Worm (Caenorhabditis elegans) whole organism, late embryonic: ENCODE data around the gene Y49F6C.6.

ENCODE experiments used
- C08G9.2 ChIP-seq: sonication (generic microtip); optimal IDR thresholded peaks from 2 replicates; lab custom pipeline; 2016; ENCODE audit warnings: mild to moderate bottlenecking, missing genetic modification characterization, moderate library complexity, missing compliant biosample characterization
- C38D4.7 ChIP-seq: fragments of 200-800 bp; sonication (Bioruptor generic); optimal IDR thresholded peaks from 2 replicates; lab custom pipeline; 2018; ENCODE audit warnings: mild to moderate bottlenecking, missing genetic modification characterization, moderate library complexity, missing compliant biosample characterization
- F13H6.1 ChIP-seq: sonication (generic microtip); optimal IDR thresholded peaks from 2 replicates; lab custom pipeline; 2016; ENCODE audit warnings: missing genetic modification characterization, missing compliant biosample characterization
- T23F11.4 ChIP-seq: fragments of 200-800 bp; sonication (Bioruptor generic); optimal IDR thresholded peaks from 2 replicates; lab custom pipeline; 2018; ENCODE audit warnings: mild to moderate bottlenecking, missing genetic modification characterization, missing compliant biosample characterization
- Y22D7AL.16 ChIP-seq: sonication (generic microtip); optimal IDR thresholded peaks from 2 replicates; lab custom pipeline; 2016; ENCODE audit warnings: missing genetic modification characterization, missing compliant biosample characterization
- ama-1 ChIP-seq: fragments of 150-350 bp; optimal IDR thresholded peaks from 2 replicates; lab custom pipeline; 2014
- ceh-14 ChIP-seq: sonication (generic microtip); optimal IDR thresholded peaks from 2 replicates; lab custom pipeline; 2016; ENCODE audit warnings: missing genotype, missing genetic modification characterization, missing compliant biosample characterization
- ceh-18 ChIP-seq: sonication (generic microtip); optimal IDR thresholded peaks from 2 replicates; lab custom pipeline; 2016; ENCODE audit warnings: missing genetic modification characterization, missing compliant biosample characterization
- ceh-19 ChIP-seq: fragments of 200-800 bp; sonication (Bioruptor generic); optimal IDR thresholded peaks from 2 replicates; lab custom pipeline; 2018; ENCODE audit warnings: mild to moderate bottlenecking, missing genetic modification characterization, missing compliant biosample characterization
- ceh-2 ChIP-seq: sonication (generic microtip); optimal IDR thresholded peaks from 2 replicates; lab custom pipeline; 2016; ENCODE audit warnings: missing genotype, missing genetic modification characterization, missing compliant biosample characterization
- ceh-22 ChIP-seq: sonication (generic microtip); optimal IDR thresholded peaks from 2 replicates; lab custom pipeline; 2017; ENCODE audit warnings: missing biosample characterization, missing genetic modification characterization
- ceh-24 ChIP-seq: sonication (generic microtip); optimal IDR thresholded peaks from 2 replicates; lab custom pipeline; 2016; ENCODE audit warnings: mild to moderate bottlenecking, missing genetic modification characterization, missing compliant biosample characterization
- ceh-31 ChIP-seq: sonication (generic microtip); optimal IDR thresholded peaks from 2 replicates; lab custom pipeline; 2016; ENCODE audit warnings: missing genetic modification characterization, missing compliant biosample characterization
- ceh-34 ChIP-seq: sonication (generic microtip); optimal IDR thresholded peaks from 2 replicates; lab custom pipeline; 2016; ENCODE audit warnings: mild to moderate bottlenecking, missing genetic modification characterization, missing compliant biosample characterization
- che-1 ChIP-seq: sonication (generic microtip); optimal IDR thresholded peaks from 2 replicates; lab custom pipeline; 2016; ENCODE audit warnings: mild to moderate bottlenecking, missing genetic modification characterization, missing compliant biosample characterization
- elt-2 ChIP-seq: sonication (generic microtip); optimal IDR thresholded peaks from 2 replicates; lab custom pipeline; 2016; ENCODE audit warnings: missing genetic modification reagents, missing genetic modification characterization, missing compliant biosample characterization
- ets-4 ChIP-seq: sonication (generic microtip); optimal IDR thresholded peaks from 2 replicates; lab custom pipeline; 2016; ENCODE audit warnings: missing genetic modification characterization, missing compliant biosample characterization
- eyg-1 ChIP-seq: sonication (generic microtip); optimal IDR thresholded peaks from 2 replicates; lab custom pipeline; 2016; ENCODE audit warnings: missing genotype, missing genetic modification characterization, missing compliant biosample characterization
- fkh-6 ChIP-seq: sonication (generic microtip); optimal IDR thresholded peaks from 2 replicates; lab custom pipeline; 2016; ENCODE audit warnings: missing genetic modification characterization, missing compliant biosample characterization
- hlh-13 ChIP-seq: fragments of 200-800 bp; sonication (Bioruptor generic); optimal IDR thresholded peaks from 2 replicates; lab custom pipeline; 2018; ENCODE audit warnings: mild to moderate bottlenecking, missing genetic modification characterization, missing compliant biosample characterization
- hlh-6 ChIP-seq: sonication (generic microtip); optimal IDR thresholded peaks from 2 replicates; lab custom pipeline; 2016; ENCODE audit warnings: missing genotype, missing genetic modification characterization, missing compliant biosample characterization
- lin-11 ChIP-seq: fragments of 200-800 bp; sonication (Bioruptor generic); optimal IDR thresholded peaks from 2 replicates; lab custom pipeline; 2018; ENCODE audit warnings: mild to moderate bottlenecking, missing genetic modification characterization, missing compliant biosample characterization
- mec-3 ChIP-seq: sonication (generic microtip); optimal IDR thresholded peaks from 2 replicates; lab custom pipeline; 2016; ENCODE audit warnings: borderline replicate concordance, missing genetic modification characterization, missing compliant biosample characterization
- nfya-1 ChIP-seq: sonication (generic microtip); optimal IDR thresholded peaks from 2 replicates; lab custom pipeline; 2017; ENCODE audit warnings: missing genetic modification characterization, mild to moderate bottlenecking, missing compliant biosample characterization, antibody characterized with exemption, moderate library complexity
- nhr-232 ChIP-seq: sonication (generic microtip); optimal IDR thresholded peaks from 2 replicates; lab custom pipeline; 2016; ENCODE audit warnings: missing genetic modification characterization, missing compliant biosample characterization
- npax-4 ChIP-seq: sonication (generic microtip); optimal IDR thresholded peaks from 2 replicates; lab custom pipeline; 2016; ENCODE audit warnings: missing genetic modification characterization, missing compliant biosample characterization
- odd-2 ChIP-seq: sonication (generic microtip); optimal IDR thresholded peaks from 2 replicates; lab custom pipeline; 2017; ENCODE audit warnings: antibody characterized with exemption, mild to moderate bottlenecking, missing genetic modification characterization, missing compliant biosample characterization
- pax-1 ChIP-seq: fragments of 150-350 bp; optimal IDR thresholded peaks from 2 replicates; lab custom pipeline; 2014; ENCODE audit warnings: missing biosample characterization, missing genetic modification characterization
- pha-2 ChIP-seq: sonication (generic microtip); optimal IDR thresholded peaks from 2 replicates; lab custom pipeline; 2017; ENCODE audit warnings: mild to moderate bottlenecking, missing genetic modification characterization, missing compliant biosample characterization
- pha-4 ChIP-seq: fragments of 150-350 bp; optimal IDR thresholded peaks from 2 replicates; lab custom pipeline; 2018; ENCODE audit warnings: missing biosample characterization, missing genetic modification reagents, missing genetic modification characterization
- pros-1 ChIP-seq: fragments of 150-350 bp; optimal IDR thresholded peaks from 2 replicates; lab custom pipeline; 2014; ENCODE audit warnings: missing biosample characterization, missing genetic modification reagents, missing genetic modification characterization
- ref-2 ChIP-seq: sonication (generic microtip); optimal IDR thresholded peaks from 2 replicates; lab custom pipeline; 2016; ENCODE audit warnings: missing genetic modification characterization, missing compliant biosample characterization
- rnt-1 ChIP-seq: sonication (generic microtip); optimal IDR thresholded peaks from 2 replicates; lab custom pipeline; 2016; ENCODE audit warnings: missing genetic modification characterization, missing compliant biosample characterization
- sdc-2 ChIP-seq: sonication (generic microtip); optimal IDR thresholded peaks from 2 replicates; lab custom pipeline; 2016; ENCODE audit warnings: missing genotype, missing genetic modification characterization, missing compliant biosample characterization
- sox-4 ChIP-seq: sonication (generic microtip); optimal IDR thresholded peaks from 2 replicates; lab custom pipeline; 2017; ENCODE audit warnings: mild to moderate bottlenecking, missing genetic modification characterization, inconsistent platforms, missing compliant biosample characterization
- syd-9 ChIP-seq: sonication (generic microtip); optimal IDR thresholded peaks from 2 replicates; lab custom pipeline; 2016; ENCODE audit warnings: mild to moderate bottlenecking, missing genetic modification characterization, moderate library complexity, missing compliant biosample characterization
- tbx-2 ChIP-seq: sonication (generic microtip); optimal IDR thresholded peaks from 2 replicates; lab custom pipeline; 2016; ENCODE audit warnings: missing genetic modification characterization, missing compliant biosample characterization
- tbx-7 ChIP-seq: sonication (generic microtip); optimal IDR thresholded peaks from 2 replicates; lab custom pipeline; 2016; ENCODE audit warnings: missing genotype, missing genetic modification characterization, missing compliant biosample characterization
- unc-55 ChIP-seq: sonication (generic microtip); optimal IDR thresholded peaks from 2 replicates; lab custom pipeline; 2017; ENCODE audit warnings: missing biosample characterization, missing genetic modification reagents, missing genetic modification characterization
- unc-86 ChIP-seq: sonication (generic microtip); optimal IDR thresholded peaks from 2 replicates; lab custom pipeline; 2016; ENCODE audit warnings: missing genetic modification characterization, missing compliant biosample characterization
- zip-5 ChIP-seq: sonication (generic microtip); optimal IDR thresholded peaks from 2 replicates; lab custom pipeline; 2016; ENCODE audit warnings: missing genetic modification characterization, missing compliant biosample characterization
- ztf-16 ChIP-seq: sonication (generic microtip); optimal IDR thresholded peaks from 2 replicates; lab custom pipeline; 2017; ENCODE audit warnings: missing genetic modification characterization, missing compliant biosample characterization

Y49F6C.6 gene

ce11 chrII:3402854-3403253 is 35.9 kb upstream of the Y49F6C.6 start, which contains the start of gene nep-10:
TSS of gene nep-10 (minus strand) at chrII:3402954.
- TF ChIP-seq hlh-6 (tag; lab: Kevin White, UChicago) (no peak), ceh-24 (tag; lab: Kevin White, UChicago) (no peak), pha-4 (tag; lab: Kevin White, UChicago) (no peak), tbx-2 (no peak), ceh-2 (tag; lab: Kevin White, UChicago) (no peak), ceh-22 (tag; lab: Kevin White, UChicago) (no peak), syd-9 (tag; lab: Kevin White, UChicago) (no peak), elt-2 (no peak), C08G9.2 (tag; lab: Kevin White, UChicago) (no peak), Y22D7AL.16 (tag; lab: Kevin White, UChicago) (no peak), F13H6.1 (no peak), ceh-18 (tag; lab: Kevin White, UChicago) (no peak), nfya-1 (tag; lab: Kevin White, UChicago) (no peak), hlh-13 (GFP tag; lab: Kevin White, UChicago) (no peak)

ce11 chrII:3399212-3399611 is 32.2 kb upstream of the Y49F6C.6 start, which contains the start of gene nep-9:
TSS of gene nep-9 (minus strand) at chrII:3399312.
- TF ChIP-seq pros-1 (tag; lab: Kevin White, UChicago) (no peak), lin-11 (tag; lab: Kevin White, UChicago) (no peak), pha-2 (tag; lab: Kevin White, UChicago) (no peak), ceh-19 (no peak), nhr-232 (tag; lab: Kevin White, UChicago) (no peak), npax-4 (tag; lab: Kevin White, UChicago) (no peak), pha-4 (tag; lab: Kevin White, UChicago) (no peak), hlh-6 (tag; lab: Kevin White, UChicago) (no peak), Y22D7AL.16 (tag; lab: Kevin White, UChicago) (no peak), unc-55 (GFP tag; lab: Kevin White, UChicago) (no peak), eyg-1 (tag; lab: Kevin White, UChicago) (no peak)
- TF ChIP-seq, all 69 proteins: peak for 0

- TF ChIP-seq ceh-34 (tag; lab: Kevin White, UChicago) (no peak), ets-4 (tag; lab: Kevin White, UChicago) (no peak), sox-4 (no peak), rnt-1 (no peak), pha-2 (tag; lab: Kevin White, UChicago) (no peak), pax-1 (tag; lab: Kevin White, UChicago) (no peak), eyg-1 (tag; lab: Kevin White, UChicago) (no peak), ceh-2 (tag; lab: Kevin White, UChicago) (no peak), ref-2 (tag; lab: Kevin White, UChicago) (no peak), C38D4.7 (GFP tag; lab: Kevin White, UChicago) (no peak)
Measured at ce11 chrII:3395484-3395883, 28.5 kb upstream of the Y49F6C.6 start, which contains the start of gene nep-20. TSS of gene nep-20 (minus strand) at chrII:3395584.

- TF ChIP-seq ceh-31 (tag; lab: Kevin White, UChicago) (no peak), zip-5 (tag; lab: Kevin White, UChicago) (no peak), syd-9 (tag; lab: Kevin White, UChicago) (no peak), pha-2 (tag; lab: Kevin White, UChicago) (no peak), tbx-2 (no peak), mec-3 (tag; lab: Kevin White, UChicago) (no peak), ceh-19 (no peak), ztf-16 (tag; lab: Kevin White, UChicago) (no peak), ceh-14 (no peak), tbx-7 (no peak), che-1 (tag; lab: Kevin White, UChicago) (no peak), sdc-2 (tag; lab: Kevin White, UChicago) (no peak), fkh-6 (tag; lab: Kevin White, UChicago) (no peak), ama-1 (lab: Kevin White, UChicago) (no peak), odd-2 (tag; lab: Kevin White, UChicago) (no peak), hlh-6 (tag; lab: Kevin White, UChicago) (no peak), unc-86 (tag; lab: Kevin White, UChicago) (no peak), ceh-34 (tag; lab: Kevin White, UChicago) (no peak), T23F11.4 (no peak)
Measured at ce11 chrII:3387503-3387902, 20.5 kb upstream of the Y49F6C.6 start, which contains the start of gene T06D4.6. TSS of gene T06D4.6 (minus strand) at chrII:3387603.
